Fruit fly (Drosophila melanogaster): ENCODE results near the gene Arglu1.

Gene Arglu1

DNA sequence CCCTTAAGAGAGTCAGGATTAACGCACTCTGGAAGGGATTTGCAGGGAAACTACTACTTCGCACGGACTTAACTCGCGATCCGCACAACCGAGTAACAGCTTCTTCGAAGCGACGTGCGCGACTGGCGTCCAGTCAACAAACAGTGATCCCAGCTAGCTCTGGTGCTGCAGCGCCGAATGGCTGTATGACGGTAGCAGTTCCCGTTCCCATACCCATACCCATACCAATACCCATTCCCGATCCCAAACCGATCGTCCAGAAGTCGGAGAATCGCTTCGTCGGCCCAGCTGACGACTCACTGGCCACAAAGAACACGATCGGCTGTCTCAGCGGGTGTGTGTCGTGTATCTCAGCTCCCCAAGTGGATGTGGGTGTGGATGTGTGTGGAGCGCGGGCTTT, 9.3 kb upstream of the Arglu1 start, which contains the start of gene CG5853 (continued):
- TF ChIP-seq lola (GFP tag; optimal IDR thresholded peaks at IDR 0.05) (no peak), jigr1 (GFP tag; IDR thresholded peaks at IDR 0.05) (no peak), CG15073 (GFP tag; optimal IDR thresholded peaks at IDR 0.05) (no peak), pita (GFP tag; optimal IDR thresholded peaks at IDR 0.05) (no peak), sc (optimal IDR thresholded peaks at IDR 0.05) (no peak), sc (GFP tag; optimal IDR thresholded peaks at IDR 0.05) (no peak), CG9797 (GFP tag; optimal IDR thresholded peaks at IDR 0.05) (no peak), vvl (GFP tag; IDR thresholded peaks at IDR 0.05) (no peak), cwo (GFP tag; optimal IDR thresholded peaks at IDR 0.05) (peak; percentile 19), CG6254 (GFP tag; optimal IDR thresholded peaks at IDR 0.05) (no peak), Hr78 (GFP tag; optimal IDR thresholded peaks at IDR 0.05) (no peak), CG10565 (GFP tag; optimal IDR thresholded peaks at IDR 0.05) (no peak), CG7786 (GFP tag; optimal IDR thresholded peaks at IDR 0.05) (no peak), Ptx1 (GFP tag; IDR thresholded peaks at IDR 0.05) (no peak), ERR (GFP tag; optimal IDR thresholded peaks at IDR 0.05) (no peak), CG8944 (GFP tag; optimal IDR thresholded peaks at IDR 0.05) (no peak), cg (GFP tag; optimal IDR thresholded peaks at IDR 0.05) (peak; percentile 39), tll (GFP tag; optimal IDR thresholded peaks at IDR 0.05) (no peak), Nf-YB (GFP tag; optimal IDR thresholded peaks at IDR 0.05) (no peak), CG6791 (GFP tag; IDR thresholded peaks at IDR 0.05; ENCODE audit: partially characterized antibody) (no peak), CG32532 (GFP tag; IDR thresholded peaks at IDR 0.05) (peak; percentile 52; the same call in 1 of the 2 replicates), HLH54F (GFP tag; optimal IDR thresholded peaks at IDR 0.05) (no peak), z (GFP tag; IDR thresholded peaks at IDR 0.05) (0 out of 3 replicates have a peak, but pooled peaks have one; percentile 28), CG1529 (GFP tag; optimal IDR thresholded peaks at IDR 0.05) (no peak), CG18262 (tag; optimal IDR thresholded peaks at IDR 0.05) (no peak), CG6813 (GFP tag; optimal IDR thresholded peaks at IDR 0.05) (no peak), onecut (GFP tag; IDR thresholded peaks at IDR 0.05) (no peak), Dip3 (GFP tag; optimal IDR thresholded peaks at IDR 0.05) (no peak), CG32772 (GFP tag; IDR thresholded peaks at IDR 0.05) (no peak), CG11695 (GFP tag; IDR thresholded peaks at IDR 0.05) (0 out of 3 replicates have a peak, but pooled peaks have one; percentile 30), CG34224 (GFP tag; IDR thresholded peaks at IDR 0.05; ENCODE audit: partially characterized antibody) (no peak), Ets97D (GFP tag; optimal IDR thresholded peaks at IDR 0.05) (no peak), Antp (GFP tag; optimal IDR thresholded peaks at IDR 0.05) (no peak), NK7.1 (GFP tag; optimal IDR thresholded peaks at IDR 0.05) (no peak), Bteb2 (GFP tag; optimal IDR thresholded peaks at IDR 0.05) (no peak), ac (GFP tag; optimal IDR thresholded peaks at IDR 0.05) (no peak), Adf1 (GFP tag; IDR thresholded peaks at IDR 0.05) (peak; percentile 34; the same call in 1 of the 2 replicates), Max (GFP tag; optimal IDR thresholded peaks at IDR 0.05) (no peak), vnd (GFP tag; IDR thresholded peaks at IDR 0.05; ENCODE audit: partially characterized antibody) (no peak), ase (GFP tag; IDR thresholded peaks at IDR 0.05) (no peak), al (GFP tag; IDR thresholded peaks at IDR 0.05) (no peak), D19B (GFP tag; optimal IDR thresholded peaks at IDR 0.05) (no peak), aop (GFP tag; IDR thresholded peaks at IDR 0.05) (no peak), MBD-R2 (GFP tag; IDR thresholded peaks at IDR 0.05) (no peak), Optix (GFP tag; IDR thresholded peaks at IDR 0.05) (0 out of 3 replicates have a peak, but pooled peaks have one; percentile 35), slou (GFP tag; optimal IDR thresholded peaks at IDR 0.05) (no peak), CG8765 (GFP tag; IDR thresholded peaks at IDR 0.05) (no peak), Gug (GFP tag; IDR thresholded peaks at IDR 0.05) (no peak), CG9817 (tag; optimal IDR thresholded peaks at IDR 0.05) (no peak), insv (GFP tag; optimal IDR thresholded peaks at IDR 0.05) (no peak), CG11093 (GFP tag; IDR thresholded peaks at IDR 0.05) (no peak)
